Worm (Caenorhabditis elegans): Measurements from ENCODE around the gene tsp-11.

DNA sequence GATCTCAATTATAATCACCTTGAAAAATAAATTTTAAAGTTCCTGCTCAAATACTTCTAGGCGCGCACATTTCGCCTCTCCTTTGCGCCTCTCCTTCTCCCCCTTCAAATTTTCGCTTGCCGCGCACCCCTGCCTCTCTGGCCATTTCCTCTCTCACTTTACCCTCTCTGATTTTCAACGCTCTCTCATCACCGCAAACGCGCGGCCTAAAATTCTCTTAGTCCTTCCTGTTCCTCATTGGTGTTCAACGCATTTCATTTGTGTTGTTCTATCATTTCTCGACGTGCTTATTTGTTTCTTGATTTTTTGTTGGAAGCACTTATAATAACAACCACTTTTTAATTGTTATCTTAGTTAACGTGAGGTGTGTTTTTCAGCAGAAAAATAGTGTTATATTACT, 49.1 kb upstream of the tsp-11 start, which contains the start of gene C25A11.2:
- TF ChIP-seq ref-1 (GFP tag; conservative IDR thresholded peaks at IDR 0.05): no peak
- no peak; the same call in 1 of the 2 replicates for TF ChIP-seq tab-1 (GFP tag; IDR thresholded peaks at IDR 0.05)

Measured in whole organism, midembryonic.